Fruit fly (Drosophila melanogaster) whole organism, embryonic: ENCODE measurements around the gene CG33095.

ENCODE experiments used
- ATbp ChIP-seq: fragments of 200-800 bp; sonication (Bioruptor generic); optimal IDR thresholded peaks from 2 replicates; lab custom pipeline; 2017; ENCODE audit warnings: missing biosample characterization, mild to moderate bottlenecking, missing genetic modification characterization, missing genetic modification reagents
- Bteb2 ChIP-seq: fragments of 200-800 bp; sonication (Bioruptor generic); optimal IDR thresholded peaks from 2 replicates; lab custom pipeline; 2016; ENCODE audit warnings: missing biosample characterization, missing genetic modification characterization
- CG10654 ChIP-seq: fragments of 200-800 bp; sonication (Bioruptor generic); optimal IDR thresholded peaks from 2 replicates; lab custom pipeline; 2016; ENCODE audit warnings: missing biosample characterization, missing genetic modification characterization
- CG1603 ChIP-seq: fragments of 200-800 bp; sonication (Bioruptor generic); optimal IDR thresholded peaks from 2 replicates; lab custom pipeline; 2019; ENCODE audit warnings: missing biosample characterization, mild to moderate bottlenecking, missing genetic modification characterization, moderate library complexity
- CG17385 ChIP-seq: fragments of 200-800 bp; sonication (Bioruptor generic); optimal IDR thresholded peaks from 3 replicates; lab custom pipeline; 2018; ENCODE audit warnings: missing biosample characterization, mild to moderate bottlenecking, missing genetic modification characterization
- CG2712 ChIP-seq: fragments of 200-800 bp; optimal IDR thresholded peaks from 3 replicates; lab custom pipeline; 2019; ENCODE audit warnings: missing biosample characterization, mild to moderate bottlenecking, missing genetic modification characterization, moderate library complexity
- CG4360 ChIP-seq: fragments of 200-800 bp; sonication (Bioruptor generic); IDR thresholded peaks from 2 replicates; pipeline ENCODE4 v1.3.6; 2022; ENCODE audit warnings: missing biosample characterization, missing genetic modification characterization
- CG4730 ChIP-seq: fragments of 200-800 bp; sonication (Bioruptor generic); IDR thresholded peaks from 2 replicates; pipeline ENCODE4 v1.3.6; 2022; ENCODE audit warnings: missing biosample characterization, missing genetic modification characterization
- CG6272 ChIP-seq: fragments of 200-800 bp; sonication (Bioruptor generic); IDR thresholded peaks from 2 replicates; pipeline ENCODE4 v1.3.6; 2022; ENCODE audit warnings: missing biosample characterization, missing genetic modification characterization
- CG6683 ChIP-seq: fragments of 200-800 bp; sonication (Bioruptor generic); optimal IDR thresholded peaks from 2 replicates; lab custom pipeline; 2017; ENCODE audit warnings: missing biosample characterization, mild to moderate bottlenecking, missing genetic modification characterization, missing genetic modification reagents
- CG7786 ChIP-seq: fragments of 200-800 bp; sonication (Bioruptor generic); optimal IDR thresholded peaks from 2 replicates; lab custom pipeline; 2016; ENCODE audit warnings: missing biosample characterization, missing genetic modification characterization
- CG7839 ChIP-seq: fragments of 200-800 bp; sonication (Bioruptor generic); optimal IDR thresholded peaks from 3 replicates; lab custom pipeline; 2018; ENCODE audit warnings: missing biosample characterization, mild to moderate bottlenecking, missing genetic modification characterization, moderate library complexity
- CG7928 ChIP-seq: fragments of 200-800 bp; sonication (Bioruptor generic); optimal IDR thresholded peaks from 2 replicates; lab custom pipeline; 2017; ENCODE audit warnings: missing biosample characterization, mild to moderate bottlenecking, missing genetic modification characterization
- CG9932 ChIP-seq: fragments of 200-800 bp; sonication (Bioruptor generic); IDR thresholded peaks from 2 replicates; pipeline ENCODE4 v1.3.6; 2022; ENCODE audit warnings: missing biosample characterization, missing genetic modification characterization
- E2f2 ChIP-seq: fragments of 200-800 bp; sonication (Bioruptor generic); IDR thresholded peaks from 2 replicates; pipeline ENCODE4 v1.3.6; 2022; ENCODE audit warnings: missing biosample characterization, missing genetic modification characterization
- HmgD ChIP-seq: fragments of 200-800 bp; sonication (Bioruptor generic); optimal IDR thresholded peaks from 3 replicates; lab custom pipeline; 2016; ENCODE audit warnings: missing biosample characterization, missing genetic modification characterization
- Hr39 ChIP-seq: fragments of >200 bp; optimal IDR thresholded peaks from 2 replicates; lab custom pipeline; 2017
- Lhr ChIP-seq: fragments of 200-800 bp; sonication (Bioruptor generic); optimal IDR thresholded peaks from 3 replicates; lab custom pipeline; 2017; ENCODE audit warnings: mild to moderate bottlenecking, missing biosample characterization, missing genetic modification reagents, missing genetic modification characterization
- Med ChIP-seq: fragments of 200-800 bp; sonication (Bioruptor generic); peaks from one replicate; lab custom pipeline; 2016; ENCODE audit warnings: missing biosample characterization, missing genetic modification characterization, mild to moderate bottlenecking, inconsistent platforms, moderate library complexity
- NC2β ChIP-seq: fragments of 200-800 bp; sonication (Bioruptor generic); optimal IDR thresholded peaks from 2 replicates; lab custom pipeline; 2016; ENCODE audit warnings: missing biosample characterization, missing genetic modification characterization
- NK7.1 ChIP-seq: fragments of 200-800 bp; sonication (Bioruptor generic); optimal IDR thresholded peaks from 3 replicates; lab custom pipeline; 2016; ENCODE audit warnings: missing biosample characterization, missing genetic modification characterization
- Sin3A ChIP-seq: fragments of >200 bp; optimal IDR thresholded peaks from 2 replicates; lab custom pipeline; 2018
- Sox102F ChIP-seq: fragments of 200-800 bp; sonication (Bioruptor generic); optimal IDR thresholded peaks from 2 replicates; lab custom pipeline; 2018; ENCODE audit warnings: missing biosample characterization, mild to moderate bottlenecking, missing genetic modification characterization, moderate library complexity
- Sry-β ChIP-seq: fragments of 200-800 bp; sonication (Bioruptor generic); optimal IDR thresholded peaks from 2 replicates; lab custom pipeline; 2018; ENCODE audit warnings: missing biosample characterization, mild to moderate bottlenecking, missing genetic modification characterization, moderate library complexity
- Sry-δ ChIP-seq: fragments of 200-800 bp; sonication (Bioruptor generic); optimal IDR thresholded peaks from 2 replicates; lab custom pipeline; 2016; ENCODE audit warnings: missing biosample characterization, missing genetic modification characterization
- Xbp1 ChIP-seq: fragments of 200-800 bp; sonication (Bioruptor generic); optimal IDR thresholded peaks from 3 replicates; lab custom pipeline; 2016; ENCODE audit warnings: missing biosample characterization, mild to moderate bottlenecking, missing genetic modification characterization
- chif ChIP-seq, 2 experiments: fragments of 200-800 bp; sonication (Bioruptor generic); optimal IDR thresholded peaks; 3 replicates each; lab custom pipeline; 2016; ENCODE audit warnings: missing biosample characterization in 2 of 2, missing genetic modification characterization in 2 of 2
- croc ChIP-seq: fragments of 200-800 bp; sonication (Bioruptor generic); conservative IDR thresholded peaks from 3 replicates; pipeline ENCODE4 v1.3.6; 2022; ENCODE audit warnings: missing biosample characterization, missing genetic modification characterization
- crp ChIP-seq, 2 experiments: fragments of 200-800 bp; sonication (Bioruptor generic); optimal IDR thresholded peaks; 2 replicates in 1 of 2; 3 replicates in 1 of 2; lab custom pipeline; 2017; ENCODE audit warnings: missing biosample characterization in 2 of 2, missing genetic modification characterization in 2 of 2, mild to moderate bottlenecking in 1 of 2, moderate library complexity in 1 of 2
- dati ChIP-seq: fragments of 200-800 bp; sonication (Bioruptor generic); IDR thresholded peaks from 2 replicates; pipeline ENCODE4 v1.3.6; 2022; ENCODE audit warnings: missing biosample characterization, missing genetic modification characterization
- ewg ChIP-seq: fragments of 200-800 bp; sonication (Bioruptor generic); optimal IDR thresholded peaks from 3 replicates; lab custom pipeline; 2017; ENCODE audit warnings: mild to moderate bottlenecking, missing biosample characterization, missing genetic modification reagents, missing genetic modification characterization
- exex ChIP-seq: fragments of 200-800 bp; sonication (Bioruptor generic); optimal IDR thresholded peaks from 4 replicates; lab custom pipeline; 2018; ENCODE audit warnings: missing biosample characterization, mild to moderate bottlenecking, missing genetic modification characterization, moderate library complexity
- fd96Cb ChIP-seq: fragments of 200-800 bp; sonication (Bioruptor generic); optimal IDR thresholded peaks from 2 replicates; lab custom pipeline; 2018; ENCODE audit warnings: missing biosample characterization, mild to moderate bottlenecking, missing genetic modification characterization, moderate library complexity
- gfzf ChIP-seq: fragments of 200-800 bp; sonication (Bioruptor generic); optimal IDR thresholded peaks from 2 replicates; lab custom pipeline; 2016; ENCODE audit warnings: missing biosample characterization, mild to moderate bottlenecking, missing genetic modification characterization, moderate library complexity
- gsb-n ChIP-seq: fragments of 200-800 bp; sonication (Bioruptor generic); optimal IDR thresholded peaks from 3 replicates; lab custom pipeline; 2018; ENCODE audit warnings: missing biosample characterization, mild to moderate bottlenecking, missing genetic modification characterization
- h ChIP-seq: fragments of >200 bp; optimal IDR thresholded peaks from 2 replicates; lab custom pipeline; 2017
- hkb ChIP-seq, 2 experiments: fragments of 200-800 bp in 1 of 2; fragments of >200 bp in 1 of 2; sonication (Bioruptor generic) in 1 of 2; IDR thresholded peaks in 1 of 2; optimal IDR thresholded peaks in 1 of 2; 2 replicates each; pipeline versions ENCODE4 v1.3.6 to Lab custom; 2017 to 2022; ENCODE audit warnings: missing biosample characterization in 1 of 2, missing genetic modification characterization in 1 of 2
- ind ChIP-seq: fragments of 200-800 bp; sonication (Bioruptor generic); optimal IDR thresholded peaks from 3 replicates; lab custom pipeline; 2016; ENCODE audit warnings: missing biosample characterization, missing genetic modification characterization
- jigr1 ChIP-seq: fragments of 200-800 bp; sonication (Bioruptor generic); IDR thresholded peaks from 3 replicates; pipeline ENCODE4 v1.3.6; 2022; ENCODE audit warnings: missing biosample characterization, missing genetic modification characterization
- jumu ChIP-seq: fragments of 200-800 bp; sonication (Bioruptor generic); optimal IDR thresholded peaks from 3 replicates; lab custom pipeline; 2016; ENCODE audit warnings: missing biosample characterization, missing genetic modification characterization
- lilli ChIP-seq: fragments of 200-800 bp; sonication (Bioruptor generic); optimal IDR thresholded peaks from 3 replicates; lab custom pipeline; 2016; ENCODE audit warnings: missing biosample characterization, missing genetic modification characterization
- lov ChIP-seq, 2 experiments: fragments of 200-800 bp in 1 of 2; fragments of >200 bp in 1 of 2; sonication (Bioruptor generic) in 1 of 2; IDR thresholded peaks in 1 of 2; optimal IDR thresholded peaks in 1 of 2; 2 replicates in 1 of 2; 3 replicates in 1 of 2; pipeline versions ENCODE4 v1.3.6 to Lab custom; 2017 to 2022; ENCODE audit warnings: missing biosample characterization in 1 of 2, missing genetic modification characterization in 1 of 2
- nerfin-2 ChIP-seq: fragments of 200-800 bp; sonication (Bioruptor generic); IDR thresholded peaks from 2 replicates; pipeline ENCODE4 v1.3.6; 2022; ENCODE audit warnings: missing biosample characterization, missing genetic modification characterization; ENCODE audit not compliant: partially characterized antibody
- nmo ChIP-seq: fragments of 200-800 bp; sonication (Bioruptor generic); optimal IDR thresholded peaks from 2 replicates; lab custom pipeline; 2018; ENCODE audit warnings: missing biosample characterization, mild to moderate bottlenecking, missing genetic modification characterization, moderate library complexity
- oc ChIP-seq: fragments of 200-800 bp; sonication (Bioruptor generic); optimal IDR thresholded peaks from 2 replicates; lab custom pipeline; 2018; ENCODE audit warnings: missing biosample characterization, mild to moderate bottlenecking, missing genetic modification characterization, moderate library complexity
- prd ChIP-seq, 3 experiments: fragments of >200 bp in 2 of 3; fragments of 200-800 bp in 1 of 3; sonication (Bioruptor generic) in 1 of 3; optimal IDR thresholded peaks in 2 of 3; IDR thresholded peaks in 1 of 3; 2 replicates in 2 of 3; 3 replicates in 1 of 3; pipeline versions ENCODE4 v1.3.6 to Lab custom; 2017 to 2022; ENCODE audit warnings: missing biosample characterization in 1 of 3, missing genetic modification characterization in 1 of 3
- psq ChIP-seq: fragments of 200-800 bp; sonication (Bioruptor generic); optimal IDR thresholded peaks from 2 replicates; lab custom pipeline; 2017; ENCODE audit warnings: missing biosample characterization, missing genetic modification characterization
- seq ChIP-seq: fragments of 200-800 bp; sonication (Bioruptor generic); IDR thresholded peaks from 2 replicates; pipeline ENCODE4 v1.3.6; 2022; ENCODE audit warnings: missing biosample characterization, missing genetic modification characterization
- slp2 ChIP-seq: fragments of 200-800 bp; sonication (Bioruptor generic); optimal IDR thresholded peaks from 2 replicates; lab custom pipeline; 2016; ENCODE audit warnings: missing biosample characterization, missing genetic modification characterization
- so ChIP-seq: fragments of 200-800 bp; sonication (Bioruptor generic); IDR thresholded peaks from 3 replicates; pipeline ENCODE4 v1.3.6; 2022; ENCODE audit warnings: missing biosample characterization, missing genetic modification characterization
- stwl ChIP-seq: fragments of 200-800 bp; sonication (Bioruptor generic); optimal IDR thresholded peaks from 3 replicates; lab custom pipeline; 2018; ENCODE audit warnings: missing biosample characterization, mild to moderate bottlenecking, missing genetic modification characterization, moderate library complexity

Gene CG33095

DNA sequence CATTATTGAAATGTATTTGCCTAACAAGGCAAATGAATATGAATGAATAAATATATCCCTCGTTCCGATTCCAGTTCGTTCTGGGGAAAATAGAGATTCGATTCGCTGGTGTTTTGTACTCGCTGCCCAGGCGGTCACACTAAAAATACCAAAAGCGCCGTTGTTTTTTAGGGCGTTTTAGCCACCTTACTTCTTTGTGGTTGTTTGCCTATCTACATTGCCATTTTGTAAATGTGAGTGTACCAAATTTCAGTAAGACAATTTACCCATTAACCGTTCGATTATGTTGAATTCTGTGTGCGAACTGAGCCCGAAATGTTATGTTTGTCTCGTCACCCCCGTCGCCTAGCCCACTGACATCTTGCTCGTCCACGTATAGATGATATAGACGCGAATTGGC lies at the start of gene CG33095, which contains the start of gene CG33096:
Gene CG33095, plus strand, starts transcription at position 187 of the 400 bp plus-strand sequence.
Gene CG33096, plus strand, starts transcription at position 187 of the 400 bp plus-strand sequence.
- TF ChIP-seq CG9932 (GFP tag; lab: Robert Waterston, UW) (no peak), CG10654 (no peak), Hr39 (no peak), CG6272 (GFP tag; lab: Robert Waterston, UW) (no peak), CG2712 (no peak), Sry-δ (peak; percentile 38), hkb (optimal IDR thresholded peaks at IDR 0.05; lab: Kevin White, UChicago) (peak; percentile 31), hkb (GFP tag; IDR thresholded peaks at IDR 0.05; lab: Robert Waterston, UW) (no peak), exex (tag; lab: Kevin White, UChicago) (no peak), chif (GFP tag; optimal IDR thresholded peaks at IDR 0.05; lab: Kevin White, UChicago) (no peak), seq (GFP tag; lab: Robert Waterston, UW) (no peak), Lhr (peak; percentile 52), croc (GFP tag; lab: Robert Waterston, UW) (no peak), h (lab: Kevin White, UChicago) (no peak), prd (optimal IDR thresholded peaks at IDR 0.05; lab: Kevin White, UChicago) (no peak), prd (GFP tag; IDR thresholded peaks at IDR 0.05; lab: Robert Waterston, UW) (no peak), lov (optimal IDR thresholded peaks at IDR 0.05; lab: Kevin White, UChicago) (no peak), lov (GFP tag; IDR thresholded peaks at IDR 0.05; lab: Robert Waterston, UW) (no peak), CG7928 (GFP tag; lab: Kevin White, UChicago) (no peak), NK7.1 (no peak), NC2β (peak; percentile 0), stwl (tag; lab: Kevin White, UChicago) (peak; percentile 84), oc (no peak), jumu (GFP tag; lab: Kevin White, UChicago) (no peak), crp (GFP tag; optimal IDR thresholded peaks at IDR 0.05; lab: Kevin White, UChicago) (no peak), CG4730 (GFP tag; lab: Robert Waterston, UW) (no peak), lilli (GFP tag; lab: Kevin White, UChicago) (no peak), psq (GFP tag; lab: Kevin White, UChicago) (no peak), Sry-β (GFP tag; lab: Kevin White, UChicago) (no peak), CG7839 (tag; lab: Kevin White, UChicago) (no peak), CG4360 (no peak), gfzf (peak; percentile 96), CG17385 (GFP tag; lab: Kevin White, UChicago) (no peak), slp2 (GFP tag; lab: Kevin White, UChicago) (no peak), HmgD (GFP tag; lab: Kevin White, UChicago) (peak; percentile 7), CG7786 (GFP tag; lab: Kevin White, UChicago) (no peak), CG1603 (tag; lab: Kevin White, UChicago) (peak; percentile 84), ind (GFP tag; lab: Kevin White, UChicago) (no peak), nerfin-2 (no peak), Xbp1 (GFP tag; lab: Kevin White, UChicago) (no peak), CG6683 (GFP tag; lab: Kevin White, UChicago) (no peak), gsb-n (peak; percentile 83), E2f2 (GFP tag; lab: Robert Waterston, UW) (peak; percentile 21; the same call in 1 of the 2 replicates), ewg (GFP tag; lab: Kevin White, UChicago) (no peak), Bteb2 (GFP tag; lab: Kevin White, UChicago) (no peak), ATbp (no peak), Sin3A (lab: Kevin White, UChicago) (peak; percentile 9), fd96Cb (tag; lab: Kevin White, UChicago) (no peak), nmo (GFP tag; lab: Kevin White, UChicago) (no peak), dati (GFP tag; lab: Robert Waterston, UW) (no peak), Med (GFP tag; lab: Kevin White, UChicago) (peak; percentile 77), jigr1 (GFP tag; lab: Robert Waterston, UW) (no peak), Sox102F (GFP tag; lab: Kevin White, UChicago) (no peak), so (GFP tag; lab: Robert Waterston, UW) (no peak)
